Worm (Caenorhabditis elegans) whole organism, L4/young adult: ENCODE results near the gene B0281.4.

Source experiments
- W03F9.2 ChIP-seq: fragments of 150-350 bp; optimal IDR thresholded peaks from 2 replicates; lab custom pipeline; 2014; ENCODE audit warnings: missing biosample characterization, missing genetic modification characterization
- dao-5 ChIP-seq: sonication (generic microtip); optimal IDR thresholded peaks from 2 replicates; lab custom pipeline; 2016; ENCODE audit warnings: missing genotype, missing genetic modification characterization, moderate library complexity, missing compliant biosample characterization
- him-1 ChIP-seq: sonication (generic microtip); optimal IDR thresholded peaks from 2 replicates; lab custom pipeline; 2016; ENCODE audit warnings: missing genotype, missing genetic modification reagents, missing genetic modification characterization, missing compliant biosample characterization

B0281.4 gene

DNA sequence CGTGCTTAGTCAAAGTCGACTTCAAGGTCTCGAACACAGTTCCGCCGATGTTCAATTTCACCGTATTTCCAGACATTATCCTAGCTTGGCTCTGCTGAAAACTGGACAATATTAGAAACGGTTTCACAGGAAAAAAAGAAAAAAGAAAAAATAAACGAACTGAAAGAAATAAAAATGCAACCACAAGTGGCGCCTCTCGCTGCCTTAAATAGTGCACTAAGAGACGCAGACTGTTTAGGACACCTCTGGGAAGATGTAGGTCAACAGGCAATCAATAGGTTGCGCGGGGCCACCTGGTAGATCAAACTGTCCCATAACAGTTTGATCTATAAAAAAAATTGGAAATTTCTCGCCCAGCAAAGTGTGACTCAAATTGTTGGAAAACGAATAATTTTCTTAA is at the start of gene B0281.4:
Gene B0281.4 (minus strand): TSS at position 101 of the 400 bp plus-strand sequence.
- TF ChIP-seq dao-5 (tag; lab: Kevin White, UChicago) = no peak
- no peak for TF ChIP-seq him-1 (tag; lab: Kevin White, UChicago)
- TF ChIP-seq W03F9.2 (tag; lab: Kevin White, UChicago) = no peak

DNA sequence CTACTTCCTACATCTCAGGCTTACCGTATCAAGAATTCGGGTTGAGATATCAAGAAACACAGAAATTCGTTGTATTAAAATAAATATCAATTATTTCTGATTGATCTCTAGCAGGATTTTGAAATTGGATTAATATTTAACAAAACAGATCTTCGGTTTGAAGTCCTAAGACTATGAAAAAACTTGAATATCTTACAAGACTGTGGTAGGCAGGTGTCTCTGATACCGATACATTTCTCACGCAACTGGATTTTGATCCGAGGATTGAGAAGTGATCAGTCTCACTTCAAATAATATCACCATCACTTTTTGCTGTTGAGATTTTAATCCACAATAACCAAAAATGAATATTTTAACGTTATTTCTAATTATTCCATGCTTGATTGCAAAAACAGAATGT is 48.0 kb upstream of the B0281.4 start, which contains the start of gene F43C11.4:
Gene F43C11.4 (plus strand): TSS at position 301 of the 400 bp plus-strand sequence.
- TF ChIP-seq dao-5 (tag; lab: Kevin White, UChicago) = no peak
- TF ChIP-seq W03F9.2 (tag; lab: Kevin White, UChicago) = no peak
- TF ChIP-seq him-1 (tag; lab: Kevin White, UChicago) = no peak

DNA sequence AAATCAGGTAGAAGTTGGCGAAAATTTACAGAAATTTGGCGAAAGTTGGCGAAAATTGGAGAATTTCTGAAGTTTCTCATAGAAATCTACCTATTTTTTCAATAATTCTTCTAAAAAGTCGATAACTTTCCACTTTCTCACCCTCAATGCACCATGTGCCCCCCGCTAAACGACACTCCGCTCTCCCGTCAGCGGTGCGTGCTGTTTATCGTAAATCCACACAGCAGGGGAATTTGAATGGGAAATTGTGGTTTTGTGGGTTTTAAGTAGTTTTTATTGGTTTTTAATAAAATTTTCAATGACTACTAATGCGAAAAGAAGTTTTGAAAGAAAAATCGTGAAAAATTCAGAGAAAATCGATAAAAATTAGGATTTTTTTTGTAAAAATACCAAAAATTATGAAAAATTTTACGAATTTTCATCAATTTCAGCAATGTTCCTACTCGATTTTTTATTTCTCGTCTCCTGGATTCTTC is 43.4 kb upstream of the B0281.4 start, which contains the start of gene F43C11.6:
Gene F43C11.6 (plus strand): TSS at position 426 of the 476 bp plus-strand sequence.
- no peak for TF ChIP-seq W03F9.2 (tag; lab: Kevin White, UChicago)
- no peak for TF ChIP-seq dao-5 (tag; lab: Kevin White, UChicago)
- no peak for TF ChIP-seq him-1 (tag; lab: Kevin White, UChicago)

DNA sequence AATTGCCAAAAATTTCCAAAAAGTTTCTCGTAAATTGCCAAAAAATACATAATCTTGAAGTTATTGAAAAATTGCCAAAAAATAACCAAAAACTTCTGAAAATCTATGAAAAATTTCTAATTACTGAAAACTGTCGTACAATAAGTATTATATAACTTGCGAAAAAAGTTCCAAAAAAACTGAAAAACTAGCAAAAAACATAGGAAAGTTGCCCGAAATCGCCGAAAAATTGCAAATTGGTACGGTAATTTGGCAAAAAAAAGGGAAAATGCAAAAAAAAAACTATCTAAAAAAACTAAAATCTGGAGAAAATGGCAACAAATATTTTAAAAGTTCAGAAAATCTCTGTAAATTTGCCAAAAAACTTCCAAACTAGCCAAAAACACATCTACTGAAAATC is 42.9 kb upstream of the B0281.4 start, which contains the start of gene enri-1:
Gene enri-1 (minus strand): TSS at position 101 of the 400 bp plus-strand sequence.
- TF ChIP-seq dao-5 (tag; lab: Kevin White, UChicago) (no peak), W03F9.2 (tag; lab: Kevin White, UChicago) (no peak), him-1 (tag; lab: Kevin White, UChicago) (no peak)

DNA sequence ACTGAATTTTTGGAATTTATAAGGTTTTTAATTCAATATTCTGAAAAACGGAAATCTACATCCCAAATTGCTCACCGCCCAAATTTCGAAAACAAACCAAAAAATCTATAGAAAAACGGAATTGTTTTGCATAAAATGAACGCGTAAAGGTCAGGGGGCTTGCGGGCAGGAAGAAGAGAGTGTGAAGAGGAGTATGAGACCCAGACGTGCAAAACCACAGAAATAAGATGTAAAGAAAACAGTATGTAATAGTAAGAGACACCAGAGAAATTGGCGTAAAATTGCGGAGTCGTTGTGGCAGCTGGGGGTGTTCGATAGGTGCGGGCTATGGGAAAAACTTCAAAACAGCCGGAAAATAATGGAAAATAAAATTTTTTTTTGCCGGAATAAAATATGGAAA is 42.3 kb upstream of the B0281.4 start:
- TF ChIP-seq him-1 (tag; lab: Kevin White, UChicago) (no peak), W03F9.2 (tag; lab: Kevin White, UChicago) (no peak), dao-5 (tag; lab: Kevin White, UChicago) (no peak)

DNA sequence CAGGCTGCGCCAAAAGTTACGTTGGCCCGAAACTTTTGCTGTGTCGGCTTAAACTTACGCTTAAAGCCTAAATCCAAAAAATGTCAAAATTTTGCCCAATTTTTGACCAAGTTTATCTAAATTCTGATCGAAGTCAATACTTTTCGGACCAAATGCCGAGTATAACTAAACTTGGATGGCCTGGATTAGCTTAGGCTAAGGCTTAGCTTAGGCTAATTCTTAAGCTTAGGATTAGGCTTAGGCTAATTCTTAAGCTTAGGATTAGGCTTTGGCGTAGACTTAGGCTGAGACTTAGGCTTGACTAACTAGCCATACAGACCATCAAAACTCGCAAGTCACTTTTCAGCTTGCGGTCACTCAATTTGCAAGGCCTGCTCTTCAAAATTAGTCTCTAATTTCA is 37.5 kb upstream of the B0281.4 start:
- no peak for TF ChIP-seq him-1 (tag; lab: Kevin White, UChicago)
- no peak for TF ChIP-seq dao-5 (tag; lab: Kevin White, UChicago)
- TF ChIP-seq W03F9.2 (tag; lab: Kevin White, UChicago) = no peak

DNA sequence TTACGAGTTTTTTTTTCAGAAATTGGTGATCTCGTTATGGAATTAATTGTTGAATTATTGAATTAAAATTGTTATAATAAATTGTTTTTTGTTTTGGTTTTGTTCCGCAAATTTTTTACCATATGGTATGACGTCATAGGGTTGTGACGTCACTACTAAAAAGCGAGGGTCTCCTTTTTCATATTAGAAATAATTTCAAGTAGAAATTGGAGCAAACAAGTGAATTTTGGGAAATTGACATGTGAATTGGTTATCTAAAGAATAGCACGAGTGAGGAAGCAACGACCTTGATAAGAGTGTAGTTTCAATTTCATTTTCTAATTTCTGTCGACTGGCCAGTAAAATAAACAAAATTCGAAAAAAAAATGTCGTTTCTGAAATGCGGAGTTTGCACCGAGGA is 36.9 kb upstream of the B0281.4 start, which contains the start of gene F43C11.7:
Gene F43C11.7 (plus strand): TSS at position 326 of the 400 bp plus-strand sequence.
- TF ChIP-seq dao-5 (tag; lab: Kevin White, UChicago) (no peak), W03F9.2 (tag; lab: Kevin White, UChicago) (no peak), him-1 (tag; lab: Kevin White, UChicago) (no peak)

DNA sequence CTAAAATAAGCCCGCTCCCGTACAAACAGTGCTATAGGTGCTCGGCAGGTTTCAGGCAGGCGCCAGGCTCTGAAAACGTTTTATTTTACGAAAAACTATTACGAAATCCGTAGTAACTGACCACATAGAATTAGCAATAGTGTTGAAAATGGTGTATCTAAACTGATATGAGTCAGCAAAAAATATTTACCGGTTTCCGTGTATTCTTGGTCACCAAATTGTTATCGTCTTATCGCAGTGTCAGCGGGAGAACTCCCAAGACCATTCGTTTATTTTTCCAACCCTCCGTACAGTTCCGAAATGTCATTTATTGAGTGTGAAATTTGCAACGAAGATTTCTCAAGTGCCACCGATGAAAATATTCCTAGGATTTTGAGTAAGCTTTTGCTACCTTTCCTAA is 33.6 kb upstream of the B0281.4 start, which contains the start of gene F43C11.8:
Gene F43C11.8 (plus strand): TSS at position 301 of the 400 bp plus-strand sequence.
- TF ChIP-seq dao-5 (tag; lab: Kevin White, UChicago) (no peak), him-1 (tag; lab: Kevin White, UChicago) (no peak), W03F9.2 (tag; lab: Kevin White, UChicago) (no peak)

DNA sequence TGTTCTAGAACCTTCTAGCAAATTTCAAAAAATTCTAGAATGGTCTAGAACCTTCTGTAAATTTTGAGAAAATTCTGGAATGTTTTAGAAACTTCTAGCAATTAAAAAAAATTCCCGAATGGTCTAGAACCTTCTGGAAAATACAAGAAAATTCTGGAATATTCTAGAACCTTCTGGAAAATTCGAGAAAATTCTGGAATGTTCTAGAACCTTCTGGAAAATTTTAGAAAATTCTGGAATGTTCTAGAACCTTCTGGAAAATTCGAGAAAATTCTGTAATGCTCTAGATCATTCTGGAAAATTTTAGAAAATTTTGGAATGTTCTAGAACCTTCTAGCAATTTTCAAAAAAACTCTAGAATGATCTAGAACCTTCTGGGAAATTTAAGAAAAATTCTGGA is 31.8 kb upstream of the B0281.4 start:
- no peak for TF ChIP-seq him-1 (tag; lab: Kevin White, UChicago)
- no peak for TF ChIP-seq dao-5 (tag; lab: Kevin White, UChicago)
- TF ChIP-seq W03F9.2 (tag; lab: Kevin White, UChicago) = no peak

DNA sequence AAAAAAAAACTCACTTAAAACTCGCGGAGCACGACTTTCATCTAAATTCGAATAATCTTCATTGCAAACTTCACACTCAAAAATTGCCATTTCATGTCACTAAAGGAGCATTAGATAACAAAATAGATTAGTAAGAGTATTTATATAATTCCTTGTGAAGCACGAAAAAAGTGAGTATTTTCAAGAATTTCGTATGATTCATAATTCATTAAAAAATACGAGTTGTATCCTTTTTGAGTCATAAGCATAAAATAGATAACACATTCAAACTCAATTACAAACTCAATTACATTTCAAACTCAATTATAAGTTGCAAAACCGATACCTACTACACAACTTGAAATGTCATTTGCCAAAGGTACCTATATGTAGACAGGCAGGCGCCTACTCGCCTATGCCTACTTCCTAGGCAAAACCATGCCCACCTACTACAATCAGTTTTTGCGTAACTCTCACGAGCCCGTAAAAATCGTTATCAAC is 30.4 kb upstream of the B0281.4 start, which contains the start of the genes ZK1240.8 and ZK1240.1:
Gene ZK1240.8 (minus strand): TSS at position 101 of the 480 bp plus-strand sequence.
Gene ZK1240.1 (plus strand): TSS at position 430 of the 480 bp plus-strand sequence.
- TF ChIP-seq him-1 (tag; lab: Kevin White, UChicago) (no peak), W03F9.2 (tag; lab: Kevin White, UChicago) (no peak), dao-5 (tag; lab: Kevin White, UChicago) (no peak)

DNA sequence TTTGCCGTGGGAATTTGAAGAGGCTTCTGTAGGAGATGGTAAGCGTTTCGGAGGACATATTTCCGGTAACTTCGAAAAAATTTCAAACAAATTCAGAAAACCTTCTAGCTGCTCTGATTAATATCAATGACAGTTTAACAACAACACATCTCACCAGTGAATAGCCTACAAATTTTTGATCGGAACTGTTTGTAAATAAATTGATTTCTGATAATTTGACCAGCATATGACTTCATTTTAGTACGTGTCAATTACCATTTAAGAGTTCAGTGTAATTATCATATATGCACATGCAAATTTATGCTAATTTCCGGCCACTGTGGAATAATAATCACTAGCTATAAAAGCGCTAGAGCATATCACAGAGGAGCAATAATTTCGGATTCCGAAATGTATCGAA is 26.3 kb upstream of the B0281.4 start, which contains the start of gene ZK1240.11:
Gene ZK1240.11 (plus strand): TSS at position 301 of the 400 bp plus-strand sequence.
- TF ChIP-seq him-1 (tag; lab: Kevin White, UChicago) (no peak), W03F9.2 (tag; lab: Kevin White, UChicago) (no peak), dao-5 (tag; lab: Kevin White, UChicago) (no peak)

DNA sequence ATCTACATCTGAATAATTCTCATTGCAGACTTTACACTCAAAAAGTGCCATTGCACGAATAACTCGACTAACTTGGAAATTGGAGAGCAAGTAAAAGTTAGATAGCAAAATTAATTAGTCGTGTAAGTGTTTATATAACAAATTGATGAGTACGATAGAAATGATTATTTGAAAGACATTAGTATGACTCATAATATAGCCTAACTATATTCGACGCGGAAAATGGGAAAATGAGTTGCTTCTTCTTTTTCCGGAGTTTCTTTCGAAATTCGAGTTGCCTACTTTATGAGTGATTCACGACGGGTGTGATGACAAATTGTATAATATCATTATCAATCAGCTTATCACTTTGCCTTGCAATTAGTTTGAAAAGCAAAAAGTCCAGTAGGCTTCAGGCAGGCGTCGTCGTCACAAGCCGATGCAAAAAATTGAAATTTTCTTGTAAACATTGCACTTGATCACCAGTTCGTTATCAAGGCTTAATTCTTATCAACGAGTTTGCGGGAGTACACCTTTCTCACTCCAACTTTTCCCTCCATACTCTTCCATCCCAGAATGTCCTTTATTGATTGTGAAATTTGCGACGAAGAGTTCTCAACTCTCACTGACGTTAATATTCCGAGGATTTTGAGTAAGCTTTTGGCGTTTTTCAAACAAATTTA is 24.3 kb upstream of the B0281.4 start, which contains the start of the genes ZK1240.6 and ZK1240.2:
Gene ZK1240.6 (minus strand): TSS at position 51 of the 662 bp plus-strand sequence.
Gene ZK1240.2 (plus strand): TSS at position 520 of the 662 bp plus-strand sequence.
- no peak for TF ChIP-seq W03F9.2 (tag; lab: Kevin White, UChicago)
- TF ChIP-seq dao-5 (tag; lab: Kevin White, UChicago) = no peak
- no peak for TF ChIP-seq him-1 (tag; lab: Kevin White, UChicago)

DNA sequence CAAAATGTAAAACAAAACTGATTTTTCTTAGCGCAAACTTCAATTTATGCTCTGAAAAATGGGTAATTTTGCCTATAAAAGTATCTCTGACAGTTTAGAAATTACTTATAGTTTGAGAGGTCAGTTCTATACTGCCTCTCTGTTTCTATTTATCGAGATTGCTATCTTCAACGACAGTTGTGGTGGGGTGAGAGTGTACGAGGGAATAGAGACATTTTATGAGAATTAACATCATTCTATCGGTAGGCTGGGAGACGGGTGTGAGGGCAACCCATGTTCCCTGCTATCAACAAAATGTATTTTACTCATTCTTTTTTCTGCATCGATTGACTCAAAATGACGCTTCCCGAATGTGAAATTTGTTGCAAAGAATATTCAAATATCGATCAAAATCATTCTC is 21.5 kb upstream of the B0281.4 start, which contains the start of gene ZK1240.3:
Gene ZK1240.3 (plus strand): TSS at position 238 of the 400 bp plus-strand sequence.
- no peak for TF ChIP-seq dao-5 (tag; lab: Kevin White, UChicago)
- no peak for TF ChIP-seq W03F9.2 (tag; lab: Kevin White, UChicago)
- no peak for TF ChIP-seq him-1 (tag; lab: Kevin White, UChicago)
